Fruit fly (Drosophila melanogaster): ENCODE results near the gene sowah.
A peak's percentile ranks its signal among the peaks of the same experiment; 100 is the strongest.

Gene sowah

dm6 chr3L:12514762-12515215, 57.6 kb downstream of the sowah start, which contains the start of the genes sti and tral (continued):
- TF ChIP-seq Dbx (GFP tag; IDR thresholded peaks at IDR 0.05) (peak; percentile 91), kni (GFP tag; optimal IDR thresholded peaks at IDR 0.05) (peak; percentile 83), CG18619 (GFP tag; optimal IDR thresholded peaks at IDR 0.05) (peak; percentile 84), CG10147 (GFP tag; optimal IDR thresholded peaks at IDR 0.05) (peak; percentile 82), C15 (GFP tag; IDR thresholded peaks at IDR 0.05) (no peak), tup (GFP tag; optimal IDR thresholded peaks at IDR 0.05) (peak; percentile 91), pnt (GFP tag; optimal IDR thresholded peaks at IDR 0.05) (peak; percentile 92), CG1647 (GFP tag; optimal IDR thresholded peaks at IDR 0.05) (peak; percentile 95), CG17829 (tag; optimal IDR thresholded peaks at IDR 0.05) (peak; percentile 91), Xrp1 (GFP tag; IDR thresholded peaks at IDR 0.05) (peak; percentile 84), Hr78 (GFP tag; optimal IDR thresholded peaks at IDR 0.05) (no peak), Dll (GFP tag; IDR thresholded peaks at IDR 0.05; ENCODE audit: partially characterized antibody) (peak; percentile 31; the same call in 2 of the 4 replicates), ken (GFP tag; IDR thresholded peaks at IDR 0.05) (peak; percentile 87), bigmax (GFP tag; optimal IDR thresholded peaks at IDR 0.05) (no peak), Gug (GFP tag; IDR thresholded peaks at IDR 0.05) (peak; percentile 91), cato (GFP tag; optimal IDR thresholded peaks at IDR 0.05; ENCODE audit: borderline replicate concordance) (peak; percentile 89), org-1 (GFP tag; optimal IDR thresholded peaks at IDR 0.05) (peak; percentile 52), CG16815 (GFP tag; optimal IDR thresholded peaks at IDR 0.05) (peak; percentile 81), kah (GFP tag; optimal IDR thresholded peaks at IDR 0.05) (peak; percentile 36), CG30020 (tag; optimal IDR thresholded peaks at IDR 0.05) (peak; percentile 75), gt (GFP tag; IDR thresholded peaks at IDR 0.05) (peak; percentile 60; the same call in 1 of the 2 replicates), slp2 (GFP tag; optimal IDR thresholded peaks at IDR 0.05) (peak; percentile 90), CG11093 (GFP tag; IDR thresholded peaks at IDR 0.05) (peak; percentile 82), mld (GFP tag; IDR thresholded peaks at IDR 0.05; ENCODE audit: partially characterized antibody) (no peak), CG9609 (GFP tag; optimal IDR thresholded peaks at IDR 0.05) (peak; percentile 94), grau (tag; optimal IDR thresholded peaks at IDR 0.05) (peak; percentile 80), CG7745 (tag; optimal IDR thresholded peaks at IDR 0.05) (no peak), ATbp (GFP tag; optimal IDR thresholded peaks at IDR 0.05) (peak; percentile 60), CG18262 (tag; optimal IDR thresholded peaks at IDR 0.05) (peak; percentile 79), CG7556 (GFP tag; optimal IDR thresholded peaks at IDR 0.05) (peak; percentile 67), CG30431 (GFP tag; optimal IDR thresholded peaks at IDR 0.05) (peak; percentile 83), Poxn (GFP tag; IDR thresholded peaks at IDR 0.05) (peak; percentile 76), CG9215 (GFP tag; IDR thresholded peaks at IDR 0.05) (peak; percentile 90), onecut (GFP tag; IDR thresholded peaks at IDR 0.05) (peak; percentile 46), CG17912 (GFP tag; optimal IDR thresholded peaks at IDR 0.05) (peak; percentile 69), CG8924 (tag; optimal IDR thresholded peaks at IDR 0.05) (peak; percentile 75), Bdp1 (GFP tag; optimal IDR thresholded peaks at IDR 0.05) (peak; percentile 84), slou (GFP tag; optimal IDR thresholded peaks at IDR 0.05) (peak; percentile 87), nau (GFP tag; optimal IDR thresholded peaks at IDR 0.05) (no peak), Ada2b (GFP tag; IDR thresholded peaks at IDR 0.05) (peak; percentile 74), shn (GFP tag; optimal IDR thresholded peaks at IDR 0.05) (peak; percentile 92), CG30403 (GFP tag; optimal IDR thresholded peaks at IDR 0.05) (peak; percentile 95), NC2β (GFP tag; optimal IDR thresholded peaks at IDR 0.05) (peak; percentile 94), sd (tag; optimal IDR thresholded peaks at IDR 0.05) (no peak), CG9876 (GFP tag; optimal IDR thresholded peaks at IDR 0.05) (peak; percentile 91), CG1603 (tag; optimal IDR thresholded peaks at IDR 0.05) (peak; percentile 88), gcm2 (GFP tag; optimal IDR thresholded peaks at IDR 0.05) (peak; percentile 82), bsh (GFP tag; optimal IDR thresholded peaks at IDR 0.05) (peak; percentile 23 to 76), CG1024 (GFP tag; IDR thresholded peaks at IDR 0.05) (peak; percentile 40; the same call in 1 of the 2 replicates), Xbp1 (GFP tag; optimal IDR thresholded peaks at IDR 0.05) (peak; percentile 94)
